Worm (Caenorhabditis elegans) whole organism, late embryonic: ENCODE measurements around the gene lec-3.
"Not testable (repeated sequence)": the region's sequence is repeated elsewhere in the genome, so short reads cannot be mapped to it uniquely, and the experiment has no call there.

Experiments used
- C08G9.2 ChIP-seq: sonication (generic microtip); optimal IDR thresholded peaks from 2 replicates; lab custom pipeline; 2016; ENCODE audit warnings: mild to moderate bottlenecking, missing genetic modification characterization, moderate library complexity, missing compliant biosample characterization
- C38D4.7 ChIP-seq: fragments of 200-800 bp; sonication (Bioruptor generic); optimal IDR thresholded peaks from 2 replicates; lab custom pipeline; 2018; ENCODE audit warnings: mild to moderate bottlenecking, missing genetic modification characterization, moderate library complexity, missing compliant biosample characterization
- F13H6.1 ChIP-seq: sonication (generic microtip); optimal IDR thresholded peaks from 2 replicates; lab custom pipeline; 2016; ENCODE audit warnings: missing genetic modification characterization, missing compliant biosample characterization
- K09A11.1 ChIP-seq: sonication (generic microtip); optimal IDR thresholded peaks from 2 replicates; lab custom pipeline; 2017; ENCODE audit warnings: antibody characterized with exemption, mild to moderate bottlenecking, missing genetic modification characterization, missing compliant biosample characterization; ENCODE audit not compliant: insufficient read depth
- ahr-1 ChIP-seq: sonication (generic microtip); optimal IDR thresholded peaks from 2 replicates; lab custom pipeline; 2016; ENCODE audit warnings: missing genetic modification characterization, missing compliant biosample characterization
- ceh-18 ChIP-seq: sonication (generic microtip); optimal IDR thresholded peaks from 2 replicates; lab custom pipeline; 2016; ENCODE audit warnings: missing genetic modification characterization, missing compliant biosample characterization
- ceh-2 ChIP-seq: sonication (generic microtip); optimal IDR thresholded peaks from 2 replicates; lab custom pipeline; 2016; ENCODE audit warnings: missing genotype, missing genetic modification characterization, missing compliant biosample characterization
- ceh-22 ChIP-seq: sonication (generic microtip); optimal IDR thresholded peaks from 2 replicates; lab custom pipeline; 2017; ENCODE audit warnings: missing biosample characterization, missing genetic modification characterization
- ceh-30 ChIP-seq: fragments of 150-350 bp; optimal IDR thresholded peaks from 2 replicates; lab custom pipeline; 2014; ENCODE audit warnings: missing biosample characterization, missing genetic modification characterization
- ceh-31 ChIP-seq: sonication (generic microtip); optimal IDR thresholded peaks from 2 replicates; lab custom pipeline; 2016; ENCODE audit warnings: missing genetic modification characterization, missing compliant biosample characterization
- ceh-34 ChIP-seq: sonication (generic microtip); optimal IDR thresholded peaks from 2 replicates; lab custom pipeline; 2016; ENCODE audit warnings: mild to moderate bottlenecking, missing genetic modification characterization, missing compliant biosample characterization
- ceh-45 ChIP-seq: fragments of 200-800 bp; sonication (Bioruptor generic); IDR thresholded peaks from 2 replicates; pipeline ENCODE4 v1.3.6; 2022; ENCODE audit warnings: missing genetic modification reagents, missing genetic modification characterization, missing compliant biosample characterization
- ceh-6 ChIP-seq: fragments of 200-800 bp; sonication (Bioruptor generic); optimal IDR thresholded peaks from 2 replicates; lab custom pipeline; 2018; ENCODE audit warnings: mild to moderate bottlenecking, missing genetic modification characterization, missing compliant biosample characterization
- ceh-9 ChIP-seq: sonication (generic microtip); optimal IDR thresholded peaks from 2 replicates; lab custom pipeline; 2016; ENCODE audit warnings: mild to moderate bottlenecking, missing genetic modification characterization, inconsistent platforms, missing compliant biosample characterization
- che-1 ChIP-seq: sonication (generic microtip); optimal IDR thresholded peaks from 2 replicates; lab custom pipeline; 2016; ENCODE audit warnings: mild to moderate bottlenecking, missing genetic modification characterization, missing compliant biosample characterization
- dmd-4 ChIP-seq: sonication (generic microtip); optimal IDR thresholded peaks from 2 replicates; lab custom pipeline; 2016; ENCODE audit warnings: borderline replicate concordance, missing genetic modification characterization, missing compliant biosample characterization
- dve-1 ChIP-seq: sonication (generic microtip); optimal IDR thresholded peaks from 2 replicates; lab custom pipeline; 2017; ENCODE audit warnings: antibody characterized with exemption, mild to moderate bottlenecking, missing genetic modification characterization, missing compliant biosample characterization
- elt-2 ChIP-seq: sonication (generic microtip); optimal IDR thresholded peaks from 2 replicates; lab custom pipeline; 2016; ENCODE audit warnings: missing genetic modification reagents, missing genetic modification characterization, missing compliant biosample characterization
- ets-4 ChIP-seq: sonication (generic microtip); optimal IDR thresholded peaks from 2 replicates; lab custom pipeline; 2016; ENCODE audit warnings: missing genetic modification characterization, missing compliant biosample characterization
- eyg-1 ChIP-seq: sonication (generic microtip); optimal IDR thresholded peaks from 2 replicates; lab custom pipeline; 2016; ENCODE audit warnings: missing genotype, missing genetic modification characterization, missing compliant biosample characterization
- fax-1 ChIP-seq: sonication (generic microtip); optimal IDR thresholded peaks from 2 replicates; lab custom pipeline; 2016; ENCODE audit warnings: missing genotype, missing genetic modification characterization, missing compliant biosample characterization
- hlh-13 ChIP-seq: fragments of 200-800 bp; sonication (Bioruptor generic); optimal IDR thresholded peaks from 2 replicates; lab custom pipeline; 2018; ENCODE audit warnings: mild to moderate bottlenecking, missing genetic modification characterization, missing compliant biosample characterization
- hlh-15 ChIP-seq: sonication (generic microtip); optimal IDR thresholded peaks from 2 replicates; lab custom pipeline; 2016; ENCODE audit warnings: missing genetic modification characterization, missing compliant biosample characterization
- hlh-30 ChIP-seq: sonication (generic microtip); optimal IDR thresholded peaks from 2 replicates; lab custom pipeline; 2017; ENCODE audit warnings: antibody characterized with exemption, missing genetic modification characterization, missing compliant biosample characterization; ENCODE audit not compliant: insufficient read depth
- hlh-8 ChIP-seq: sonication (generic microtip); optimal IDR thresholded peaks from 2 replicates; lab custom pipeline; 2016; ENCODE audit warnings: missing genotype, missing genetic modification characterization, missing compliant biosample characterization
- lim-6 ChIP-seq: sonication (generic microtip); optimal IDR thresholded peaks from 2 replicates; lab custom pipeline; 2016; ENCODE audit warnings: missing genetic modification characterization, missing compliant biosample characterization
- lin-11 ChIP-seq: fragments of 200-800 bp; sonication (Bioruptor generic); optimal IDR thresholded peaks from 2 replicates; lab custom pipeline; 2018; ENCODE audit warnings: mild to moderate bottlenecking, missing genetic modification characterization, missing compliant biosample characterization
- nfya-1 ChIP-seq: sonication (generic microtip); optimal IDR thresholded peaks from 2 replicates; lab custom pipeline; 2017; ENCODE audit warnings: missing genetic modification characterization, mild to moderate bottlenecking, missing compliant biosample characterization, antibody characterized with exemption, moderate library complexity
- npax-4 ChIP-seq: sonication (generic microtip); optimal IDR thresholded peaks from 2 replicates; lab custom pipeline; 2016; ENCODE audit warnings: missing genetic modification characterization, missing compliant biosample characterization
- odd-2 ChIP-seq: sonication (generic microtip); optimal IDR thresholded peaks from 2 replicates; lab custom pipeline; 2017; ENCODE audit warnings: antibody characterized with exemption, mild to moderate bottlenecking, missing genetic modification characterization, missing compliant biosample characterization
- pag-3 ChIP-seq: sonication (generic microtip); optimal IDR thresholded peaks from 2 replicates; lab custom pipeline; 2016; ENCODE audit warnings: missing compliant biosample characterization, missing genetic modification characterization, borderline replicate concordance
- pat-9 ChIP-seq: fragments of 200-800 bp; sonication (Bioruptor generic); optimal IDR thresholded peaks from 2 replicates; lab custom pipeline; 2018; ENCODE audit warnings: mild to moderate bottlenecking, missing genetic modification characterization, moderate library complexity, missing compliant biosample characterization
- pqm-1 ChIP-seq: sonication (generic microtip); optimal IDR thresholded peaks from 2 replicates; lab custom pipeline; 2016; ENCODE audit warnings: missing genetic modification characterization, missing compliant biosample characterization
- ref-2 ChIP-seq: sonication (generic microtip); optimal IDR thresholded peaks from 2 replicates; lab custom pipeline; 2016; ENCODE audit warnings: missing genetic modification characterization, missing compliant biosample characterization
- rnt-1 ChIP-seq: sonication (generic microtip); optimal IDR thresholded peaks from 2 replicates; lab custom pipeline; 2016; ENCODE audit warnings: missing genetic modification characterization, missing compliant biosample characterization
- sdc-2 ChIP-seq: sonication (generic microtip); optimal IDR thresholded peaks from 2 replicates; lab custom pipeline; 2016; ENCODE audit warnings: missing genotype, missing genetic modification characterization, missing compliant biosample characterization
- sox-2 ChIP-seq: fragments of 200-800 bp; sonication (Bioruptor generic); IDR thresholded peaks from 2 replicates; pipeline ENCODE4 v1.3.6; 2022; ENCODE audit warnings: missing genetic modification reagents, missing genetic modification characterization, missing compliant biosample characterization
- tbx-2 ChIP-seq: sonication (generic microtip); optimal IDR thresholded peaks from 2 replicates; lab custom pipeline; 2016; ENCODE audit warnings: missing genetic modification characterization, missing compliant biosample characterization
- tbx-7 ChIP-seq: sonication (generic microtip); optimal IDR thresholded peaks from 2 replicates; lab custom pipeline; 2016; ENCODE audit warnings: missing genotype, missing genetic modification characterization, missing compliant biosample characterization
- ttx-3 ChIP-seq: sonication (generic microtip); optimal IDR thresholded peaks from 2 replicates; lab custom pipeline; 2016; ENCODE audit warnings: missing genetic modification reagents, missing genetic modification characterization, missing compliant biosample characterization
- unc-3 ChIP-seq, 2 experiments: fragments of 200-800 bp in 1 of 2; sonication (Bioruptor generic) in 1 of 2; sonication (generic microtip) in 1 of 2; conservative IDR thresholded peaks in 1 of 2; optimal IDR thresholded peaks in 1 of 2; 2 replicates each; pipeline versions ENCODE4 v1.3.6 to Lab custom; 2016 to 2022; ENCODE audit warnings: missing compliant biosample characterization in 2 of 2, missing genetic modification characterization in 2 of 2, missing genetic modification reagents in 1 of 2
- unc-42 ChIP-seq: sonication (generic microtip); optimal IDR thresholded peaks from 2 replicates; lab custom pipeline; 2016; ENCODE audit warnings: missing genotype, missing genetic modification characterization, missing compliant biosample characterization
- unc-55 ChIP-seq: sonication (generic microtip); optimal IDR thresholded peaks from 2 replicates; lab custom pipeline; 2017; ENCODE audit warnings: missing biosample characterization, missing genetic modification reagents, missing genetic modification characterization
- unc-86 ChIP-seq: sonication (generic microtip); optimal IDR thresholded peaks from 2 replicates; lab custom pipeline; 2016; ENCODE audit warnings: missing genetic modification characterization, missing compliant biosample characterization
- zip-5 ChIP-seq: sonication (generic microtip); optimal IDR thresholded peaks from 2 replicates; lab custom pipeline; 2016; ENCODE audit warnings: missing genetic modification characterization, missing compliant biosample characterization
- ztf-16 ChIP-seq: sonication (generic microtip); optimal IDR thresholded peaks from 2 replicates; lab custom pipeline; 2017; ENCODE audit warnings: missing genetic modification characterization, missing compliant biosample characterization

lec-3 gene

DNA sequence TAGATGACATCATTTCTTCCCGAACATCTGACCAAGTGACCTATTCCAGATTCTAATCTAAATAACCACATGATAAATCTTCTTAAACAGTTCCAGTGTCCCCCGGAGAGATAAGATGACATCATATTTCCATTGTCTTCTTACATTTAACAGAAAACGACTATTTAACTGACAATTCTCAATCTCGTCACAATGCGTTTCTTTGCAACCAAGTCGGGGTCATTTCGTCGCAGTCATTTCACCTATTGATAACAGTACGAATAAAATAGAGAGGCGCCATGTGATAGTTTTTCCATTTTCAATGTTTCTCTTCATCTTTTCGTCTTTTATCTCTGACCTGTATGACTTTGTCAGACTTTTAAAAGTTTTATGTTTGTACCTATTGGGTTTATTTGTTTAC, 38.1 kb downstream of the lec-3 start:
- TF ChIP-seq C38D4.7 (no peak), npax-4 (tag; lab: Kevin White, UChicago) (no peak), unc-55 (GFP tag; lab: Kevin White, UChicago) (no peak), odd-2 (tag; lab: Kevin White, UChicago) (no peak), K09A11.1 (tag; lab: Kevin White, UChicago) (no peak), ceh-22 (tag; lab: Kevin White, UChicago) (no peak), C08G9.2 (no peak), pat-9 (tag; lab: Kevin White, UChicago) (no peak), sox-2 (GFP tag; lab: Robert Waterston, UW) (no peak), ttx-3 (tag; lab: Kevin White, UChicago) (no peak), hlh-8 (no peak), eyg-1 (tag; lab: Kevin White, UChicago) (no peak), zip-5 (tag; lab: Kevin White, UChicago) (no peak), ceh-6 (GFP tag; lab: Kevin White, UChicago) (no peak), ref-2 (tag; lab: Kevin White, UChicago) (no peak), hlh-13 (no peak), lin-11 (no peak), sdc-2 (tag; lab: Kevin White, UChicago) (no peak), pag-3 (tag; lab: Kevin White, UChicago) (no peak)

DNA sequence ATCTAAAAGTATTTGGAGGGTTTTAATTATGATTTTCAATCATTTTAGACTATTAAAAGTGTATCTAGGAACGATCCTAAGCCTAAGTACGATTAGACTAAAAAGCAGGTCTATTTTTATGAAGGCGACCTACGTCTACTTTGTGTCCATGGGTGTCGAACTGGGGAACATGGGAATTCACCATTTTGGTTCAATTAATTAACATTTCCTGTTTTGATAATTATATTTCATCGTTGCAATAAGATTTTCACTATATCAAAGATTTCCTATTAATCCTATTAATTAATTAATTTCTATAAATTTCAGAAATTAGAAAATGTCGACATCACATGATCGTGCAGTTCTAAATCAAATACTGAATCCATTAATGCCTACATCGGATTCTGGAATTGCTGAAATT, 39.0 kb downstream of the lec-3 start, which contains the start of gene ttc-36:
ttc-36 (plus strand) TSS at position 301 of the 400 bp plus-strand sequence.
- TF ChIP-seq ceh-9 (tag; lab: Kevin White, UChicago) = no peak
- TF ChIP-seq ztf-16 (tag; lab: Kevin White, UChicago) = no peak
- no peak for TF ChIP-seq ttx-3 (tag; lab: Kevin White, UChicago)
- no peak for TF ChIP-seq hlh-15
- no peak for TF ChIP-seq pag-3 (tag; lab: Kevin White, UChicago)
- no peak for TF ChIP-seq unc-42
- no peak for TF ChIP-seq ceh-30 (tag; lab: Kevin White, UChicago)
- TF ChIP-seq hlh-13 = no peak
- no peak for TF ChIP-seq sox-2 (GFP tag; lab: Robert Waterston, UW)
- TF ChIP-seq tbx-7 = no peak
- no peak for TF ChIP-seq dmd-4 (tag; lab: Kevin White, UChicago)
- no peak for TF ChIP-seq che-1 (tag; lab: Kevin White, UChicago)
- TF ChIP-seq unc-55 (GFP tag; lab: Kevin White, UChicago) = no peak

DNA sequence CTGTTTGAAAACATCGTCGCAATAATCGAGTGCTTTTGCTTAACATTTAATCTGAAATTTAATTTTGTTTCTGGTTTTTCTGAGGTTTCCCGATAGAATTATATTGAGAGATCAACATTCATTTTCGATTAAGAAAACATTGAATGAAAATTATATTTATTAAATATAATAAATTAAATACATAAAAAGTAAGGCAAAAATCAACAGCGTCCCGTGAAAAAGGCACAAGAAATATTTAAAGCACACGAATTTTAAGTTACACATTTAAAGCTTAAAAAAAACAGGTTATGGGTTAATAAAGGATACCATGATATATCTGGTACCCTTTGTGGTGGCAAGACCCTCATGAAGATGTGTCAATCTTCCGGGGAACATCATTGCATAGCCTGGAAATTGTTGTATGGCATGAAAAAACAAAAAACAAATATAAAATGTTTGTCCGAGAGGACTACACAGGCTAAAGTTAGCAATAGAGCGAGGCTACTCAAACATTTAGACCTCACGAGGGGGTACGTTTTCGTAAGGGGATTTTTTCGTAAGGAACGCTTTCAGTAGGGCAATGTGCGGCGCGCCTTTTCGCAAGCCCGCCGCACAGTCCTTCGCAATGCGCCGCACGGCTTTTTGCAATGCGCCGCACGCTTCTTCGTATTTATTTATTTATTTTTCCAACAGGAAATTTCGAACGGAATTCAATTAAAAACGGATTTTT, 42.4 kb downstream of the lec-3 start, which contains the start of gene mtcu-2:
mtcu-2 (minus strand) TSS at position 51 of the 709 bp plus-strand sequence.
- TF ChIP-seq ceh-2 (tag; lab: Kevin White, UChicago) (peak; percentile 53), ceh-45 (GFP tag; lab: Robert Waterston, UW) (peak; percentile 95), unc-86 (peak; percentile 2), rnt-1 (peak; percentile 56), ceh-34 (tag; lab: Kevin White, UChicago) (peak; percentile 54), fax-1 (tag; lab: Kevin White, UChicago) (peak; percentile 23), unc-3 (GFP tag; conservative IDR thresholded peaks at IDR 0.05; lab: Robert Waterston, UW) (peak; percentile 83), hlh-30 (tag; lab: Kevin White, UChicago) (peak; percentile 10), sox-2 (GFP tag; lab: Robert Waterston, UW) (peak; percentile 73), tbx-2 (tag; lab: Kevin White, UChicago) (peak; percentile 75), ttx-3 (tag; lab: Kevin White, UChicago) (peak; percentile 0), elt-2 (tag; lab: Kevin White, UChicago) (peak; percentile 36), ceh-18 (tag; lab: Kevin White, UChicago) (peak; percentile 45), ref-2 (tag; lab: Kevin White, UChicago) (peak; percentile 47), ets-4 (peak; percentile 74), pqm-1 (tag; lab: Kevin White, UChicago) (peak; percentile 5), ahr-1 (tag; lab: Kevin White, UChicago) (peak; percentile 19), lim-6 (tag; lab: Kevin White, UChicago) (peak; percentile 49), tbx-7 (peak; percentile 16), nfya-1 (tag; lab: Kevin White, UChicago) (peak; percentile 76), dve-1 (tag; lab: Kevin White, UChicago) (peak; percentile 33), ceh-31 (tag; lab: Kevin White, UChicago) (peak; percentile 85), zip-5 (tag; lab: Kevin White, UChicago) (peak; percentile 10), C08G9.2 (peak; percentile 66), F13H6.1 (tag; lab: Kevin White, UChicago) (peak; percentile 32)
- not testable (repeated sequence) for TF ChIP-seq unc-3 (tag; optimal IDR thresholded peaks at IDR 0.05; lab: Kevin White, UChicago)
